Fruit fly (Drosophila melanogaster): ENCODE results near the gene CG5793.

Gene CG5793

DNA sequence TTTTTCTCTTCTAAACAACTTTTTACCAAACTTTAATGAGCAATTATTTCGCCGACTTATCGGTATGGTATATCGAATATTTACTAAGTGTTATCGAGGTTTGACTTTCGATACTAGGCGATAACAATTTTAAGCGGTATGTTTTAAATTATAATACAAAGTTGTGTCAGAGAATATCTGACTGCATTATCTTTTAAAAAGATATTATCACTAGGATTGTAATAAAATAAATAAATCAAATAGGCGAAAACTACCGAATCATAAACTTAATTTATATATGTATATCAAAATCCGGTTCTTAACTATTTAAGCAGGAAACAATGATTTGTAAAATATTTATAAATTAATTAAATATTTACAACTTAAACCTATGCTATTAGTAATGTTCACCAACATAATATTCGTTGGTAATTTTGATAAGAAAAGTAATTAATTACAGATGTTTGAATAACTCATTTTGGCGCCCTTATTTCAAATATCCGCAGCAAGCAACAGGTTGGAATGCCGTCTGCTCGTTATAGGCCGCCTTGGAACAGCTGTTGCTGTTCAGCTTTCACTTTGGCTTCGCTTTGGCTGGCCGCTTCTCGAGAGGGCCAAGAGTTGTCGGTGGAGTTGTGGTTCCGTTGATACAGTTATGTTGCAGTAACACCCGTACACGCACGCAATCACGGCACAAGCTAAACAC, 19.3 kb upstream of the CG5793 start, which contains the start of the genes Sec15 and rtet (continued):
- TF ChIP-seq Smox (GFP tag; optimal IDR thresholded peaks at IDR 0.05) (no peak), topi (GFP tag; optimal IDR thresholded peaks at IDR 0.05) (peak; percentile 51), CG15336 (GFP tag; IDR thresholded peaks at IDR 0.05) (no peak), vri (GFP tag; optimal IDR thresholded peaks at IDR 0.05) (no peak), CG6854 (GFP tag; optimal IDR thresholded peaks at IDR 0.05) (no peak), CG6276 (GFP tag; optimal IDR thresholded peaks at IDR 0.05) (no peak), CG16779 (tag; optimal IDR thresholded peaks at IDR 0.05) (no peak), fd85E (GFP tag; optimal IDR thresholded peaks at IDR 0.05) (no peak), svp (GFP tag) (peak; percentile 85), CG8119 (GFP tag; IDR thresholded peaks at IDR 0.05) (no peak), Eip78C (GFP tag) (peak; percentile 81), fkh (GFP tag; optimal IDR thresholded peaks at IDR 0.05) (no peak), Blimp-1 (GFP tag; optimal IDR thresholded peaks at IDR 0.05) (peak; percentile 74), Hr39 (GFP tag; optimal IDR thresholded peaks at IDR 0.05) (peak; percentile 55)

DNA sequence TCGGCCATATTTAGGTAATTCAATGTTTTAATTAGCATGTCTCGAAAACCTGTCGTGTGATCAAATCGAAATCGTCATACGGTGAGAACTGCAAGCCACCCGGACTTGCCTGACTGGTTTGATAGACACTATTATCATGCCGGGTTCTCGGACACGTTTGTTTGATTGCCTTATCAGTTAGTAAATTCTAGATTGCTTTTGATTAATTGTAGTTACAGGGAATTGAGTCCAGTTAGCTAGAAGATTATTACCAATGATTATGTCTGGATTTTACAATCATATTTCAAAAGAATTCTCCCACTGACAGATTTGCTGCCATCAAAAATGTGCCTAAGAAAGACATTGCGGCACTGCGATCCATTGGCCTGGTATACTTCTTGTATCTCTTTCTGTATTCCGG, 17.7 kb upstream of the CG5793 start:
- TF ChIP-seq salr (GFP tag; optimal IDR thresholded peaks at IDR 0.05): no peak
- no peak for TF ChIP-seq CG8119 (GFP tag; IDR thresholded peaks at IDR 0.05)
- no peak for TF ChIP-seq CG9139 (GFP tag; optimal IDR thresholded peaks at IDR 0.05)
- TF ChIP-seq CG34406 (GFP tag; optimal IDR thresholded peaks at IDR 0.05): no peak
- TF ChIP-seq Blimp-1 (GFP tag; optimal IDR thresholded peaks at IDR 0.05): no peak
- no peak for TF ChIP-seq CG6276 (GFP tag; optimal IDR thresholded peaks at IDR 0.05)
- no peak for TF ChIP-seq CG11902 (GFP tag; optimal IDR thresholded peaks at IDR 0.05)

DNA sequence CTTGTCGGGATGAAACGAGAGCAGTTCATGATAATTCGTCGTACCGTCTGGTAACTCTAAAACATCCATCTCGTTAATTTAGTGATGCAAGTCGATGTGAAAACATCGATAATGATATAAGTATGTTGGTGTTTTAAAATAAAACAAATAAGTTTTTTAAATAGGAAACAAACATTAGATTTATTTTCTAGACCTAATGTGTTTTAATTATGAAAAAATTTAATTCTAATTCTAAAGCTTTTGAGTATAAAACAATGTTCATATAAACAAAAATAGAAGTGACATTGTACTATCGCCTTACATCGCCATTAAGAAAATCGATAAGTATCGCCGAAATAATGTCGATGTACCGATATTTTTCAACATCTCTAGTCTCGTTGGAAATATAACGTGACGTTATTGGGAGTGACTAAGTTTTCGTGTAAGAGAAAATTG, 16.3 kb upstream of the CG5793 start, which contains the start of gene Rab11:
Rab11 (plus strand) TSS at position 363 of the 435 bp plus-strand sequence.
- TF ChIP-seq CG7368 (GFP tag; optimal IDR thresholded peaks at IDR 0.05) (no peak), achi (GFP tag; optimal IDR thresholded peaks at IDR 0.05) (peak; percentile 15), Ets96B (tag; optimal IDR thresholded peaks at IDR 0.05) (no peak), CG31627 (GFP tag; optimal IDR thresholded peaks at IDR 0.05) (peak; percentile 48), OdsH (GFP tag; optimal IDR thresholded peaks at IDR 0.05) (peak; percentile 52), spab (GFP tag; optimal IDR thresholded peaks at IDR 0.05) (no peak), CG8319 (GFP tag; optimal IDR thresholded peaks at IDR 0.05) (no peak), fd59A (GFP tag; optimal IDR thresholded peaks at IDR 0.05) (no peak), Blimp-1 (GFP tag; optimal IDR thresholded peaks at IDR 0.05) (no peak), CG3032 (tag; optimal IDR thresholded peaks at IDR 0.05) (peak; percentile 41), vri (GFP tag; optimal IDR thresholded peaks at IDR 0.05) (no peak), acj6 (GFP tag; optimal IDR thresholded peaks at IDR 0.05) (peak; percentile 48), Sox14 (GFP tag; optimal IDR thresholded peaks at IDR 0.05) (peak; percentile 39), CG8632 (GFP tag; optimal IDR thresholded peaks at IDR 0.05) (peak; percentile 11), CG15336 (GFP tag; IDR thresholded peaks at IDR 0.05) (no peak), dsx (GFP tag; optimal IDR thresholded peaks at IDR 0.05; ENCODE audit: poor library complexity, severe bottlenecking) (no peak), fkh (GFP tag; optimal IDR thresholded peaks at IDR 0.05) (peak; percentile 11), Hr39 (GFP tag; optimal IDR thresholded peaks at IDR 0.05) (peak; percentile 47), pdm3 (GFP tag; optimal IDR thresholded peaks at IDR 0.05) (no peak), Sox102F (GFP tag; optimal IDR thresholded peaks at IDR 0.05) (peak; percentile 8), Eip78C (GFP tag) (peak; percentile 49), cyc (GFP tag; optimal IDR thresholded peaks at IDR 0.05) (peak; percentile 15), topi (GFP tag; optimal IDR thresholded peaks at IDR 0.05) (peak; percentile 54), CG6792 (GFP tag; optimal IDR thresholded peaks at IDR 0.05) (peak; percentile 31), CG8119 (GFP tag; IDR thresholded peaks at IDR 0.05) (no peak), Hr4 (GFP tag; optimal IDR thresholded peaks at IDR 0.05) (peak; percentile 57), Sox15 (GFP tag; optimal IDR thresholded peaks at IDR 0.05) (peak; percentile 17), CG16779 (tag; optimal IDR thresholded peaks at IDR 0.05) (no peak), CG32006 (GFP tag; optimal IDR thresholded peaks at IDR 0.05) (peak; percentile 27), Gug (GFP tag; IDR thresholded peaks at IDR 0.05) (no peak), CG4318 (GFP tag; optimal IDR thresholded peaks at IDR 0.05) (no peak), Eip75B (GFP tag; optimal IDR thresholded peaks at IDR 0.05) (no peak), CG6276 (GFP tag; optimal IDR thresholded peaks at IDR 0.05) (no peak), ss (GFP tag; optimal IDR thresholded peaks at IDR 0.05) (no peak), Met (GFP tag; optimal IDR thresholded peaks at IDR 0.05) (peak; percentile 47), CG9139 (GFP tag; optimal IDR thresholded peaks at IDR 0.05) (no peak), svp (GFP tag) (peak; percentile 52), CG11762 (GFP tag; optimal IDR thresholded peaks at IDR 0.05; ENCODE audit: insufficient read depth) (peak; percentile 1), CG10669 (GFP tag; optimal IDR thresholded peaks at IDR 0.05) (no peak)

All from whole organism, prepupa.